Worm (Caenorhabditis elegans) whole organism, late embryonic: ENCODE data around the gene btb-9.

Experiments
- C08G9.2 ChIP-seq: sonication (generic microtip); optimal IDR thresholded peaks from 2 replicates; lab custom pipeline; 2016; ENCODE audit warnings: mild to moderate bottlenecking, missing genetic modification characterization, moderate library complexity, missing compliant biosample characterization
- C38D4.7 ChIP-seq: fragments of 200-800 bp; sonication (Bioruptor generic); optimal IDR thresholded peaks from 2 replicates; lab custom pipeline; 2018; ENCODE audit warnings: mild to moderate bottlenecking, missing genetic modification characterization, moderate library complexity, missing compliant biosample characterization
- F13H6.1 ChIP-seq: sonication (generic microtip); optimal IDR thresholded peaks from 2 replicates; lab custom pipeline; 2016; ENCODE audit warnings: missing genetic modification characterization, missing compliant biosample characterization
- T23F11.4 ChIP-seq: fragments of 200-800 bp; sonication (Bioruptor generic); optimal IDR thresholded peaks from 2 replicates; lab custom pipeline; 2018; ENCODE audit warnings: mild to moderate bottlenecking, missing genetic modification characterization, missing compliant biosample characterization
- ahr-1 ChIP-seq: sonication (generic microtip); optimal IDR thresholded peaks from 2 replicates; lab custom pipeline; 2016; ENCODE audit warnings: missing genetic modification characterization, missing compliant biosample characterization
- ama-1 ChIP-seq: fragments of 150-350 bp; optimal IDR thresholded peaks from 2 replicates; lab custom pipeline; 2014
- ceh-18 ChIP-seq: sonication (generic microtip); optimal IDR thresholded peaks from 2 replicates; lab custom pipeline; 2016; ENCODE audit warnings: missing genetic modification characterization, missing compliant biosample characterization
- ceh-19 ChIP-seq: fragments of 200-800 bp; sonication (Bioruptor generic); optimal IDR thresholded peaks from 2 replicates; lab custom pipeline; 2018; ENCODE audit warnings: mild to moderate bottlenecking, missing genetic modification characterization, missing compliant biosample characterization
- ceh-22 ChIP-seq: sonication (generic microtip); optimal IDR thresholded peaks from 2 replicates; lab custom pipeline; 2017; ENCODE audit warnings: missing biosample characterization, missing genetic modification characterization
- ceh-30 ChIP-seq: fragments of 150-350 bp; optimal IDR thresholded peaks from 2 replicates; lab custom pipeline; 2014; ENCODE audit warnings: missing biosample characterization, missing genetic modification characterization
- ceh-31 ChIP-seq: sonication (generic microtip); optimal IDR thresholded peaks from 2 replicates; lab custom pipeline; 2016; ENCODE audit warnings: missing genetic modification characterization, missing compliant biosample characterization
- ceh-34 ChIP-seq: sonication (generic microtip); optimal IDR thresholded peaks from 2 replicates; lab custom pipeline; 2016; ENCODE audit warnings: mild to moderate bottlenecking, missing genetic modification characterization, missing compliant biosample characterization
- ceh-6 ChIP-seq: fragments of 200-800 bp; sonication (Bioruptor generic); optimal IDR thresholded peaks from 2 replicates; lab custom pipeline; 2018; ENCODE audit warnings: mild to moderate bottlenecking, missing genetic modification characterization, missing compliant biosample characterization
- ceh-9 ChIP-seq: sonication (generic microtip); optimal IDR thresholded peaks from 2 replicates; lab custom pipeline; 2016; ENCODE audit warnings: mild to moderate bottlenecking, missing genetic modification characterization, inconsistent platforms, missing compliant biosample characterization
- dmd-4 ChIP-seq: sonication (generic microtip); optimal IDR thresholded peaks from 2 replicates; lab custom pipeline; 2016; ENCODE audit warnings: borderline replicate concordance, missing genetic modification characterization, missing compliant biosample characterization
- dve-1 ChIP-seq: sonication (generic microtip); optimal IDR thresholded peaks from 2 replicates; lab custom pipeline; 2017; ENCODE audit warnings: antibody characterized with exemption, mild to moderate bottlenecking, missing genetic modification characterization, missing compliant biosample characterization
- fax-1 ChIP-seq: sonication (generic microtip); optimal IDR thresholded peaks from 2 replicates; lab custom pipeline; 2016; ENCODE audit warnings: missing genotype, missing genetic modification characterization, missing compliant biosample characterization
- hlh-15 ChIP-seq: sonication (generic microtip); optimal IDR thresholded peaks from 2 replicates; lab custom pipeline; 2016; ENCODE audit warnings: missing genetic modification characterization, missing compliant biosample characterization
- hlh-30 ChIP-seq: sonication (generic microtip); optimal IDR thresholded peaks from 2 replicates; lab custom pipeline; 2017; ENCODE audit warnings: antibody characterized with exemption, missing genetic modification characterization, missing compliant biosample characterization; ENCODE audit not compliant: insufficient read depth
- hlh-8 ChIP-seq: sonication (generic microtip); optimal IDR thresholded peaks from 2 replicates; lab custom pipeline; 2016; ENCODE audit warnings: missing genotype, missing genetic modification characterization, missing compliant biosample characterization
- madf-2 ChIP-seq: sonication (generic microtip); optimal IDR thresholded peaks from 2 replicates; lab custom pipeline; 2017; ENCODE audit warnings: missing genetic modification characterization, missing compliant biosample characterization
- mec-3 ChIP-seq: sonication (generic microtip); optimal IDR thresholded peaks from 2 replicates; lab custom pipeline; 2016; ENCODE audit warnings: borderline replicate concordance, missing genetic modification characterization, missing compliant biosample characterization
- nfya-1 ChIP-seq: sonication (generic microtip); optimal IDR thresholded peaks from 2 replicates; lab custom pipeline; 2017; ENCODE audit warnings: missing genetic modification characterization, mild to moderate bottlenecking, missing compliant biosample characterization, antibody characterized with exemption, moderate library complexity
- nhr-232 ChIP-seq: sonication (generic microtip); optimal IDR thresholded peaks from 2 replicates; lab custom pipeline; 2016; ENCODE audit warnings: missing genetic modification characterization, missing compliant biosample characterization
- odd-2 ChIP-seq: sonication (generic microtip); optimal IDR thresholded peaks from 2 replicates; lab custom pipeline; 2017; ENCODE audit warnings: antibody characterized with exemption, mild to moderate bottlenecking, missing genetic modification characterization, missing compliant biosample characterization
- pat-9 ChIP-seq: fragments of 200-800 bp; sonication (Bioruptor generic); optimal IDR thresholded peaks from 2 replicates; lab custom pipeline; 2018; ENCODE audit warnings: mild to moderate bottlenecking, missing genetic modification characterization, moderate library complexity, missing compliant biosample characterization
- pha-2 ChIP-seq: sonication (generic microtip); optimal IDR thresholded peaks from 2 replicates; lab custom pipeline; 2017; ENCODE audit warnings: mild to moderate bottlenecking, missing genetic modification characterization, missing compliant biosample characterization
- pqm-1 ChIP-seq: sonication (generic microtip); optimal IDR thresholded peaks from 2 replicates; lab custom pipeline; 2016; ENCODE audit warnings: missing genetic modification characterization, missing compliant biosample characterization
- sdc-2 ChIP-seq: sonication (generic microtip); optimal IDR thresholded peaks from 2 replicates; lab custom pipeline; 2016; ENCODE audit warnings: missing genotype, missing genetic modification characterization, missing compliant biosample characterization
- syd-9 ChIP-seq: sonication (generic microtip); optimal IDR thresholded peaks from 2 replicates; lab custom pipeline; 2016; ENCODE audit warnings: mild to moderate bottlenecking, missing genetic modification characterization, moderate library complexity, missing compliant biosample characterization
- tbx-7 ChIP-seq: sonication (generic microtip); optimal IDR thresholded peaks from 2 replicates; lab custom pipeline; 2016; ENCODE audit warnings: missing genotype, missing genetic modification characterization, missing compliant biosample characterization
- ttx-3 ChIP-seq: sonication (generic microtip); optimal IDR thresholded peaks from 2 replicates; lab custom pipeline; 2016; ENCODE audit warnings: missing genetic modification reagents, missing genetic modification characterization, missing compliant biosample characterization
- unc-3 ChIP-seq, 2 experiments: fragments of 200-800 bp in 1 of 2; sonication (Bioruptor generic) in 1 of 2; sonication (generic microtip) in 1 of 2; conservative IDR thresholded peaks in 1 of 2; optimal IDR thresholded peaks in 1 of 2; 2 replicates each; pipeline versions ENCODE4 v1.3.6 to Lab custom; 2016 to 2022; ENCODE audit warnings: missing compliant biosample characterization in 2 of 2, missing genetic modification characterization in 2 of 2, missing genetic modification reagents in 1 of 2
- unc-86 ChIP-seq: sonication (generic microtip); optimal IDR thresholded peaks from 2 replicates; lab custom pipeline; 2016; ENCODE audit warnings: missing genetic modification characterization, missing compliant biosample characterization
- ztf-16 ChIP-seq: sonication (generic microtip); optimal IDR thresholded peaks from 2 replicates; lab custom pipeline; 2017; ENCODE audit warnings: missing genetic modification characterization, missing compliant biosample characterization

Gene btb-9

DNA sequence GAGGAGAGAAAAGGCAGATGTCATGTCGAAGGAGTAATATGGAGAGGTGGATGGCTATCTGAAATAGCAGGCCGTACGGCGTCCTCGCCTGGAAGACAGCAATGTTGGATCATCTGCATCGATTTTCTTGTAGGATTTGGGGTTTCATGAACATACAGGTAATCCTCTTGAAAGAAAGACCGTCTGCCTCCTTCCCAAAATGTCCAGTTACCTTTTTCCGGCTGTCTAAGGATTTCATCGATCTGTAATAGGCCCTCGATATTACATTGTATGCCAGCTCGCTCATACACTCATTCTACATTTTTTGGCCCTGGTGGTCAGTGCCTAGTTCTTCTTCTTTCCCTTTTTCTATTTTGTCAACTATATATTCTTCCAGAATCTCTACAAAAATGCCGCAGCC lies 5.9 kb upstream of the btb-9 start, which contains the start of the genes fbxb-5 and btb-8:
Gene fbxb-5, minus strand, starts transcription at position 101 of the 400 bp plus-strand sequence.
Gene btb-8, plus strand, starts transcription at position 377 of the 400 bp plus-strand sequence.
- no peak for TF ChIP-seq pha-2 (tag; lab: Kevin White, UChicago)
- no peak for TF ChIP-seq dmd-4
- TF ChIP-seq fax-1: no peak
- TF ChIP-seq mec-3: no peak
- no peak for TF ChIP-seq F13H6.1 (tag; lab: Kevin White, UChicago)
- no peak for TF ChIP-seq nfya-1
- no peak for TF ChIP-seq ztf-16 (tag; lab: Kevin White, UChicago)
- TF ChIP-seq, all 69 proteins: peak for 0

DNA sequence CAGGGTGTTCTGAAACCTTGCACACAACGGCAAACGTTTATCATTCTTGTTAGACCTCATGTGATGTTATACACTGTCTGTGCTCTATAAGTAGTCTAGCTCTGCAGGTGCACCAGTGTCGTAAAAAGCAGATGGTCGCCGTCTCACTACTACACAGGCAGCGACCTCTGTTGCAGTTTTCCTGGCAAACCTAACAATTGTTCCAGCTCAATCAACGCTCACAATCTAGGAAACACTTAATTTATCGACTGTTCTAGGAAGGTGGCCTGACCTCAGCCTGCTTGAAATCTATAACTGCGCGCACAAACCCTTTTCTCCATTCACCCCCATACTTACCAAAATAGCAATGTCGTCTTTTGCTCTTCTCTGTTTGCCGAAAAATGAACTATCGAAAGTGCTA lies 4.0 kb upstream of the btb-9 start, which contains the start of gene fbxb-11:
Gene fbxb-11, plus strand, starts transcription at position 301 of the 400 bp plus-strand sequence.
- TF ChIP-seq ttx-3 (no peak), pqm-1 (tag; lab: Kevin White, UChicago) (no peak), C38D4.7 (GFP tag; lab: Kevin White, UChicago) (no peak), T23F11.4 (GFP tag; lab: Kevin White, UChicago) (no peak), unc-86 (tag; lab: Kevin White, UChicago) (no peak), odd-2 (no peak), C08G9.2 (no peak), ceh-19 (GFP tag; lab: Kevin White, UChicago) (no peak), ceh-31 (tag; lab: Kevin White, UChicago) (no peak), madf-2 (tag; lab: Kevin White, UChicago) (no peak), dmd-4 (no peak), ahr-1 (tag; lab: Kevin White, UChicago) (no peak), ceh-18 (tag; lab: Kevin White, UChicago) (no peak), ceh-30 (tag; lab: Kevin White, UChicago) (no peak), hlh-8 (tag; lab: Kevin White, UChicago) (no peak), hlh-30 (tag; lab: Kevin White, UChicago) (no peak), tbx-7 (tag; lab: Kevin White, UChicago) (no peak), dve-1 (tag; lab: Kevin White, UChicago) (no peak), ceh-22 (tag; lab: Kevin White, UChicago) (no peak)

DNA sequence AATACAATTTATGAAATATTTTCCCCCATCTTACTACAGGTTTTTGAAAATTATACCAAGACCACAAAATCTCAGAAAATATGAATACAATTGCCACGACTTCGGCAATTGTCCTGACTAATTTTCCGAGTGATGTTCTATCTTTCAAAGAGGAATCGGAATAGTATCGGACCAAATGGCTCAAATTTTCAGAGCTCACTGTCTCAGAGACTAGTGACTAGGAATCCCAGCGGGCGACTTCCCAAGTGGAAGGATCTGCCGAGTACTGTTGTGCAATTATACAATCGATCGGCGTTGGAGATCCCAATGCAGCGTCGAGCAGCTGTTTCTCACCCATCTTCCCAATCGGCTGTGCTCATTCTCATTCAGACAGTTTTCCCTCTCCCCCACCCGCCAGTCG lies 2.6 kb upstream of the btb-9 start, which contains the start of gene F45C12.17:
Gene F45C12.17, plus strand, starts transcription at position 377 of the 400 bp plus-strand sequence.
- TF ChIP-seq nhr-232 (tag; lab: Kevin White, UChicago) (no peak), hlh-8 (tag; lab: Kevin White, UChicago) (no peak), ceh-34 (tag; lab: Kevin White, UChicago) (no peak)
- TF ChIP-seq, all 69 proteins: peak for 0

DNA sequence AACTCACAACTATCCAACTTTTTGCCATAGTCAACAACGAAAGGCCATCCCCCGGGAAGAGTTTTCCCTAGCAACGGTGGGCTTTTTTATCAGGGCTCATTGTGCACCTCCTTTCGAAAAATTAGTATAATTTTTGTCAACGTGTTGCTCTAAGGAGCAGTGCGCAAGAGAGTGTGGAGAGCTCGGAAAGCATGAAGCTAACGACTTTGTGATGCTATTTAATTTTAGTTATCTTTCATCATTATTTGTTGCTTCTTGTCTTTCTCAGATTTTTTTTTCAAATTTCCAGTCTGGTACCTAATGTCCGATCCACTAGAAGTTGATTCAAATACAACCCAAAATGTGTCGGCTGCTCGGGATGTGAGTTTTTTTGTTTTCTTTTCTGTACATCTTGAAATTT lies 1.8 kb downstream of the btb-9 start, which contains the start of gene ceh-81:
Gene ceh-81, plus strand, starts transcription at position 301 of the 400 bp plus-strand sequence.
- TF ChIP-seq ceh-6 (GFP tag; lab: Kevin White, UChicago): no peak
- TF ChIP-seq ceh-9: no peak
- no peak for TF ChIP-seq syd-9 (tag; lab: Kevin White, UChicago)
- TF ChIP-seq hlh-15 (tag; lab: Kevin White, UChicago): no peak
- TF ChIP-seq sdc-2: no peak
- no peak for TF ChIP-seq nhr-232 (tag; lab: Kevin White, UChicago)
- no peak for TF ChIP-seq pat-9
- no peak for TF ChIP-seq unc-3 (GFP tag; conservative IDR thresholded peaks at IDR 0.05; lab: Robert Waterston, UW)
- no peak for TF ChIP-seq unc-3 (tag; optimal IDR thresholded peaks at IDR 0.05; lab: Kevin White, UChicago)
- no peak for TF ChIP-seq ahr-1 (tag; lab: Kevin White, UChicago)
- no peak for TF ChIP-seq ceh-18 (tag; lab: Kevin White, UChicago)
- TF ChIP-seq ama-1 (lab: Kevin White, UChicago): no peak
- no peak for TF ChIP-seq hlh-8 (tag; lab: Kevin White, UChicago)
- TF ChIP-seq ceh-22 (tag; lab: Kevin White, UChicago): no peak
- TF ChIP-seq ceh-19 (GFP tag; lab: Kevin White, UChicago): no peak
